Fruit fly (Drosophila melanogaster) whole organism, prepupa: ENCODE results near the gene fry.

ENCODE experiments used
- CG15336 ChIP-seq: fragments of 200-800 bp; sonication (Bioruptor generic); IDR thresholded peaks from 2 replicates; pipeline ENCODE4 v1.3.6; 2022; ENCODE audit warnings: missing biosample characterization, missing genetic modification characterization
- Hr39 ChIP-seq: fragments of 200-800 bp; sonication (Bioruptor generic); optimal IDR thresholded peaks from 2 replicates; lab custom pipeline; 2016; ENCODE audit warnings: missing biosample characterization, missing genetic modification characterization
- OdsH ChIP-seq: fragments of 200-800 bp; sonication (Bioruptor generic); optimal IDR thresholded peaks from 3 replicates; lab custom pipeline; 2016; ENCODE audit warnings: missing biosample characterization, missing genetic modification characterization

DNA sequence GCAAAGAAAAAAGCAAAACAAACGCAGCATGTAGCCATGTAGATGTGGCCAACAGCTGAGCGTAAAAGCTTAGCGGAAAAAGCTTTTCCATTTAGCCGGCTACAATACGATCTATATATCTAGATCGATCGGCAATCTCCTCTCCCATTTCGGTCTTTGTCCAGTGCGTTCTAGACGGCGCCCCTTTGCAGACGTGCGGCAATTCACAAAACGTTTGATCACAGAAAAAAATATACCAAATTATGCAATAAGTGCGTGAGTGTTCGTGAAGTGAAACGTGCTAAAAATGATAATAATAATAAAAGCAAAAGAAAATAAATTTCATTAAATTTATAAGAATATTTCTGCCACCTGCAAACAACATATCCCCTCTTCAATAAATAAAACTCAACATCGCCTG, 95.5 kb downstream of the fry start:
- no peak for TF ChIP-seq CG15336
- TF ChIP-seq Hr39 (GFP tag; lab: Kevin White, UChicago): no peak
- TF ChIP-seq OdsH: no peak
